Fruit fly (Drosophila melanogaster): ENCODE results near the gene CG15172.

CG15172 gene

DNA sequence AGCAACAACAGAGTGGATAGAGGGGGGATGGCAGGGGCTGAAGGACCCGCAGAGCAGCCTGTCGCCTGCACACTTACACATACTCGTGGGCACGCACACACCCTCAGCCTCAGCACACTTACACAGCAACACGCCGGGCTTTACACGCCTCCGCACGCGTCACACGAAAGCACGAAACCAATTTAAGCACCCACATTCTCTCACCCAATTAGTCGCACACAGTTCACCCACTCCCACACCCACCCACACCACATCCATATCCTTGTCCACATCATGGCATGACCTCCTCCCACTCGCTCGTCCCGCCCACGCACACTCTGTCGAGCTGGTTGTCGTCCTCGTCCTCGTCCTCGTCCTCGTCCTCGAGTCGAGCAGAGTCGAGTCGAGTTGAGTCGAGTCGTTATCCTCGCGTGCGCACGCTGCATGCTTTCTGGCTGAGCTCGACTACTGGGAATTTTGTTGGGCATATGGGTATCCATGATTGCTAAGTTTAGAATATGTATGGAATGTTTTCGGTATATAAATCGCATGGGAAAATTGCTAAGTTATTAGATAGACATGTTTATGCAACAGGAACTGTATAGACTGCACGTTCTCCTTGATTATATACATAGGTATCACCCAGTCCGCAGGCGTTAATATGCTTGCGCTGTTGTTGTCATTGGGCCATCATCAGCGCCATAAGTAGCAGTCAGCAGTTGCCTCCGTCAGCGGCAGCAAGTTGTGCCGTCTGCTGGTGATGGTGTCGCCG lies 10.1 kb upstream of the CG15172 start (continued):
- TF ChIP-seq CG7786 (GFP tag; optimal IDR thresholded peaks at IDR 0.05) (peak; percentile 85), insv (GFP tag; optimal IDR thresholded peaks at IDR 0.05) (no peak), CG30020 (tag; optimal IDR thresholded peaks at IDR 0.05) (no peak), CG14860 (GFP tag; IDR thresholded peaks at IDR 0.05; ENCODE audit: partially characterized antibody) (no peak), ftz-f1 (GFP tag; optimal IDR thresholded peaks at IDR 0.05) (no peak), prd (optimal IDR thresholded peaks at IDR 0.05) (no peak), prd (GFP tag; IDR thresholded peaks at IDR 0.05) (peak; percentile 92), CG6175 (GFP tag; IDR thresholded peaks at IDR 0.05) (peak; percentile 78), CG1529 (GFP tag; optimal IDR thresholded peaks at IDR 0.05) (peak; percentile 67), tll (GFP tag; optimal IDR thresholded peaks at IDR 0.05) (no peak), slp2 (GFP tag; optimal IDR thresholded peaks at IDR 0.05) (peak; percentile 69), CG8924 (tag; optimal IDR thresholded peaks at IDR 0.05) (peak; percentile 87), Gsc (GFP tag; IDR thresholded peaks at IDR 0.05) (peak; percentile 66), CG14667 (GFP tag; IDR thresholded peaks at IDR 0.05) (peak; percentile 69), sima (GFP tag; optimal IDR thresholded peaks at IDR 0.05) (no peak), Hmr (GFP tag; optimal IDR thresholded peaks at IDR 0.05) (peak; percentile 93), CG12299 (tag; optimal IDR thresholded peaks at IDR 0.05) (peak; percentile 67), Fer2 (tag; optimal IDR thresholded peaks at IDR 0.05) (no peak), Hmx (GFP tag; optimal IDR thresholded peaks at IDR 0.05) (peak; percentile 16), ham (GFP tag; IDR thresholded peaks at IDR 0.05) (peak; percentile 54; the same call in 1 of the 2 replicates), Mrtf (GFP tag; IDR thresholded peaks at IDR 0.05) (peak; percentile 67), gt (GFP tag; IDR thresholded peaks at IDR 0.05) (0 out of 2 replicates have a peak, but pooled peaks have one; percentile 36), CG17912 (GFP tag; optimal IDR thresholded peaks at IDR 0.05) (no peak), sd (tag; optimal IDR thresholded peaks at IDR 0.05) (peak; percentile 64), toy (GFP tag; IDR thresholded peaks at IDR 0.05) (0 out of 2 replicates have a peak, but pooled peaks have one; percentile 44), sqz (GFP tag; optimal IDR thresholded peaks at IDR 0.05) (peak; percentile 12), CG4328 (GFP tag; optimal IDR thresholded peaks at IDR 0.05) (no peak), pb (GFP tag; optimal IDR thresholded peaks at IDR 0.05) (peak; percentile 77), H2.0 (GFP tag; IDR thresholded peaks at IDR 0.05) (peak; percentile 81), Rfx (GFP tag; IDR thresholded peaks at IDR 0.05) (peak; percentile 89), CG31224 (GFP tag; IDR thresholded peaks at IDR 0.05) (peak; percentile 70), CG2116 (GFP tag; optimal IDR thresholded peaks at IDR 0.05) (peak; percentile 22), CG18599 (GFP tag; optimal IDR thresholded peaks at IDR 0.05) (peak; percentile 96), seq (GFP tag; IDR thresholded peaks at IDR 0.05) (peak; percentile 82), tio (GFP tag; optimal IDR thresholded peaks at IDR 0.05) (peak; percentile 66), CG32772 (GFP tag; IDR thresholded peaks at IDR 0.05) (peak; percentile 87), CG12219 (GFP tag; optimal IDR thresholded peaks at IDR 0.05) (peak; percentile 80), CG2129 (GFP tag; IDR thresholded peaks at IDR 0.05; ENCODE audit: partially characterized antibody) (no peak), CG12155 (GFP tag; optimal IDR thresholded peaks at IDR 0.05) (peak; percentile 74), CG15601 (tag; optimal IDR thresholded peaks at IDR 0.05) (peak; percentile 69), Sry-δ (GFP tag; optimal IDR thresholded peaks at IDR 0.05) (peak; percentile 32), MTF-1 (GFP tag; optimal IDR thresholded peaks at IDR 0.05; ENCODE audit: borderline replicate concordance) (peak; percentile 33), hth (optimal IDR thresholded peaks at IDR 0.05) (no peak), danr (GFP tag; IDR thresholded peaks at IDR 0.05) (peak; percentile 71), al (GFP tag; IDR thresholded peaks at IDR 0.05) (peak; percentile 70), CG10147 (GFP tag; optimal IDR thresholded peaks at IDR 0.05) (peak; percentile 73), CG11695 (GFP tag; IDR thresholded peaks at IDR 0.05) (peak; percentile 75), slbo (GFP tag; IDR thresholded peaks at IDR 0.05) (peak; percentile 93), dmrt11E (tag; optimal IDR thresholded peaks at IDR 0.05) (peak; percentile 30), Adf1 (GFP tag; IDR thresholded peaks at IDR 0.05) (peak; percentile 65; the same call in 1 of the 2 replicates)
